Fruit fly (Drosophila melanogaster) whole organism, embryonic: ENCODE measurements around the gene CG34462.
A peak's percentile ranks its signal among the peaks of the same experiment; 100 is the strongest.

Source experiments
- Awh ChIP-seq: fragments of 200-800 bp; sonication (Bioruptor generic); IDR thresholded peaks from 2 replicates; pipeline ENCODE4, ENCODE4 v1.3.6; 2022; ENCODE audit warnings: missing biosample characterization, missing genetic modification characterization
- Bdp1 ChIP-seq: fragments of 200-800 bp; sonication (Bioruptor generic); optimal IDR thresholded peaks from 3 replicates; lab custom pipeline; 2016; ENCODE audit warnings: missing biosample characterization, missing genetic modification characterization
- CG10147 ChIP-seq: fragments of 200-800 bp; sonication (Bioruptor generic); optimal IDR thresholded peaks from 2 replicates; lab custom pipeline; 2019; ENCODE audit warnings: missing biosample characterization, mild to moderate bottlenecking, missing genetic modification characterization, moderate library complexity
- CG10274 ChIP-seq: fragments of 200-800 bp; sonication (Bioruptor generic); optimal IDR thresholded peaks from 3 replicates; lab custom pipeline; 2017; ENCODE audit warnings: missing biosample characterization, mild to moderate bottlenecking, missing genetic modification characterization
- CG10321 ChIP-seq: fragments of 200-800 bp; sonication (Bioruptor generic); IDR thresholded peaks from 2 replicates; pipeline ENCODE4 v1.3.6; 2022; ENCODE audit warnings: missing biosample characterization, missing genetic modification characterization
- CG10979 ChIP-seq: fragments of 200-800 bp; sonication (Bioruptor generic); optimal IDR thresholded peaks from 2 replicates; lab custom pipeline; 2018; ENCODE audit warnings: missing biosample characterization, mild to moderate bottlenecking, missing genetic modification characterization, moderate library complexity
- CG11504 ChIP-seq: fragments of 200-800 bp; sonication (Bioruptor generic); optimal IDR thresholded peaks from 3 replicates; lab custom pipeline; 2019; ENCODE audit warnings: missing biosample characterization, mild to moderate bottlenecking, missing genetic modification characterization, moderate library complexity
- CG12391 ChIP-seq: fragments of 200-800 bp; sonication (Bioruptor generic); optimal IDR thresholded peaks from 3 replicates; lab custom pipeline; 2018; ENCODE audit warnings: missing biosample characterization, mild to moderate bottlenecking, missing genetic modification characterization, moderate library complexity
- CG12659 ChIP-seq: fragments of 200-800 bp; sonication (Bioruptor generic); optimal IDR thresholded peaks from 3 replicates; lab custom pipeline; 2017; ENCODE audit warnings: mild to moderate bottlenecking, missing biosample characterization, missing genetic modification reagents, missing genetic modification characterization
- CG14965 ChIP-seq: fragments of 200-800 bp; sonication (Bioruptor generic); optimal IDR thresholded peaks from 2 replicates; lab custom pipeline; 2016; ENCODE audit warnings: missing biosample characterization, missing genetic modification characterization, borderline replicate concordance
- CG1647 ChIP-seq: fragments of 200-800 bp; sonication (Bioruptor generic); optimal IDR thresholded peaks from 3 replicates; lab custom pipeline; 2016; ENCODE audit warnings: missing biosample characterization, missing genetic modification characterization
- CG17568 ChIP-seq: fragments of 200-800 bp; sonication (Bioruptor generic); optimal IDR thresholded peaks from 2 replicates; lab custom pipeline; 2018; ENCODE audit warnings: missing biosample characterization, mild to moderate bottlenecking, missing genetic modification characterization, moderate library complexity
- CG18619 ChIP-seq: fragments of 200-800 bp; sonication (Bioruptor generic); optimal IDR thresholded peaks from 3 replicates; lab custom pipeline; 2017; ENCODE audit warnings: missing biosample characterization, mild to moderate bottlenecking, missing genetic modification characterization
- CG2120 ChIP-seq: fragments of 200-800 bp; sonication (Bioruptor generic); optimal IDR thresholded peaks from 3 replicates; lab custom pipeline; 2016; ENCODE audit warnings: missing biosample characterization, missing genetic modification characterization
- CG4360 ChIP-seq: fragments of 200-800 bp; sonication (Bioruptor generic); IDR thresholded peaks from 2 replicates; pipeline ENCODE4 v1.3.6; 2022; ENCODE audit warnings: missing biosample characterization, missing genetic modification characterization
- CkIIα-i1 ChIP-seq: fragments of 200-800 bp; sonication (Bioruptor generic); IDR thresholded peaks from 2 replicates; pipeline ENCODE4 v1.3.6; 2022; ENCODE audit warnings: missing biosample characterization, missing genetic modification characterization
- D19A ChIP-seq: fragments of 200-800 bp; optimal IDR thresholded peaks from 3 replicates; lab custom pipeline; 2019; ENCODE audit warnings: missing biosample characterization, mild to moderate bottlenecking, missing genetic modification characterization, moderate library complexity
- Dbx ChIP-seq: fragments of 200-800 bp; sonication (Bioruptor generic); IDR thresholded peaks from 3 replicates; pipeline ENCODE4 v1.3.6; 2022; ENCODE audit warnings: missing biosample characterization, missing genetic modification characterization
- Dip3 ChIP-seq: fragments of 200-800 bp; sonication (Bioruptor generic); optimal IDR thresholded peaks from 3 replicates; lab custom pipeline; 2016; ENCODE audit warnings: missing biosample characterization, missing genetic modification characterization
- Gsc ChIP-seq: fragments of 200-800 bp; sonication (Bioruptor generic); IDR thresholded peaks from 2 replicates; pipeline ENCODE4 v1.3.6; 2022; ENCODE audit warnings: missing biosample characterization, missing genetic modification characterization
- Gug ChIP-seq: fragments of 200-800 bp; sonication (Bioruptor generic); IDR thresholded peaks from 4 replicates; pipeline ENCODE4 v1.3.6; 2022; ENCODE audit warnings: missing biosample characterization, missing genetic modification characterization
- H15 ChIP-seq: fragments of 200-800 bp; sonication (Bioruptor generic); IDR thresholded peaks from 3 replicates; pipeline ENCODE4 v1.3.6; 2022; ENCODE audit warnings: missing biosample characterization, missing genetic modification characterization
- H2.0 ChIP-seq: fragments of 200-800 bp; sonication (Bioruptor generic); IDR thresholded peaks from 2 replicates; pipeline ENCODE4 v1.3.6; 2022; ENCODE audit warnings: missing biosample characterization, missing genetic modification characterization
- Hand ChIP-seq: fragments of 200-800 bp; sonication (Bioruptor generic); optimal IDR thresholded peaks from 2 replicates; lab custom pipeline; 2017; ENCODE audit warnings: mild to moderate bottlenecking, missing biosample characterization, missing genetic modification reagents, missing genetic modification characterization
- MTF-1 ChIP-seq: fragments of 200-800 bp; sonication (Bioruptor generic); optimal IDR thresholded peaks from 2 replicates; lab custom pipeline; 2018; ENCODE audit warnings: missing biosample characterization, mild to moderate bottlenecking, missing genetic modification characterization, borderline replicate concordance
- Myb ChIP-seq: fragments of 200-800 bp; sonication (Bioruptor generic); optimal IDR thresholded peaks from 2 replicates; lab custom pipeline; 2016; ENCODE audit warnings: missing biosample characterization, missing genetic modification characterization
- Ravus ChIP-seq: fragments of 200-800 bp; sonication (Bioruptor generic); IDR thresholded peaks from 2 replicates; pipeline ENCODE4 v1.3.6; 2022; ENCODE audit warnings: missing biosample characterization, missing genetic modification characterization
- Rfx ChIP-seq: fragments of 200-800 bp; sonication (Bioruptor generic); IDR thresholded peaks from 2 replicates; pipeline ENCODE4 v1.3.6; 2022; ENCODE audit warnings: missing biosample characterization, missing genetic modification characterization
- Sox100B ChIP-seq: fragments of 200-800 bp; sonication (Bioruptor generic); optimal IDR thresholded peaks from 3 replicates; lab custom pipeline; 2018; ENCODE audit warnings: missing biosample characterization, mild to moderate bottlenecking, missing genetic modification characterization
- Vsx1 ChIP-seq: fragments of 200-800 bp; sonication (Bioruptor generic); optimal IDR thresholded peaks from 2 replicates; lab custom pipeline; 2017; ENCODE audit warnings: missing biosample characterization, mild to moderate bottlenecking, missing genetic modification characterization, missing genetic modification reagents
- al ChIP-seq: fragments of 200-800 bp; sonication (Bioruptor generic); IDR thresholded peaks from 2 replicates; pipeline ENCODE4 v1.3.6; 2022; ENCODE audit warnings: missing biosample characterization, missing genetic modification characterization
- ap ChIP-seq: fragments of 200-800 bp; sonication (Bioruptor generic); IDR thresholded peaks from 2 replicates; pipeline ENCODE4 v1.3.6; 2022; ENCODE audit warnings: missing biosample characterization, missing genetic modification characterization
- az2 ChIP-seq: fragments of 200-800 bp; sonication (Bioruptor generic); optimal IDR thresholded peaks from 3 replicates; lab custom pipeline; 2016; ENCODE audit warnings: missing biosample characterization, missing genetic modification characterization
- dati ChIP-seq: fragments of 200-800 bp; sonication (Bioruptor generic); IDR thresholded peaks from 2 replicates; pipeline ENCODE4 v1.3.6; 2022; ENCODE audit warnings: missing biosample characterization, missing genetic modification characterization
- disco-r ChIP-seq: fragments of 200-800 bp; sonication (Bioruptor generic); optimal IDR thresholded peaks from 2 replicates; lab custom pipeline; 2016; ENCODE audit warnings: missing biosample characterization, missing genetic modification characterization
- esg ChIP-seq: fragments of 200-800 bp; sonication (Bioruptor generic); conservative IDR thresholded peaks from 2 replicates; pipeline ENCODE4 v1.3.6; 2022; ENCODE audit warnings: missing biosample characterization, missing genetic modification characterization
- eve ChIP-seq, 2 experiments: fragments of >200 bp; optimal IDR thresholded peaks; 2 replicates each; lab custom pipeline; 2017; ENCODE audit warnings: missing biosample characterization in 2 of 2, missing genetic modification characterization in 2 of 2
- her ChIP-seq: fragments of 200-800 bp; sonication (Bioruptor generic); optimal IDR thresholded peaks from 2 replicates; lab custom pipeline; 2016; ENCODE audit warnings: missing biosample characterization, missing genetic modification characterization
- nau ChIP-seq: fragments of 200-800 bp; sonication (Bioruptor generic); optimal IDR thresholded peaks from 3 replicates; lab custom pipeline; 2017; ENCODE audit warnings: missing biosample characterization, mild to moderate bottlenecking, missing genetic modification characterization, missing genetic modification reagents
- nom ChIP-seq: fragments of 200-800 bp; sonication (Bioruptor generic); optimal IDR thresholded peaks from 2 replicates; lab custom pipeline; 2017; ENCODE audit warnings: missing biosample characterization, missing genetic modification characterization, mild to moderate bottlenecking, moderate library complexity, missing genetic modification reagents
- onecut ChIP-seq: fragments of 200-800 bp; sonication (Bioruptor generic); IDR thresholded peaks from 2 replicates; pipeline ENCODE4 v1.3.6; 2022; ENCODE audit warnings: missing biosample characterization, missing genetic modification characterization
- peb ChIP-seq: fragments of 200-800 bp; sonication (Bioruptor generic); IDR thresholded peaks from 2 replicates; pipeline ENCODE4 v1.3.6; 2022; ENCODE audit warnings: missing biosample characterization, missing genetic modification characterization
- pnt ChIP-seq: fragments of 200-800 bp; sonication (Bioruptor generic); optimal IDR thresholded peaks from 3 replicates; lab custom pipeline; 2016; ENCODE audit warnings: missing biosample characterization, missing genetic modification characterization
- ranshi ChIP-seq: fragments of 200-800 bp; sonication (Bioruptor generic); IDR thresholded peaks from 2 replicates; pipeline ENCODE4 v1.3.6; 2022; ENCODE audit warnings: missing biosample characterization, missing genetic modification characterization
- schlank ChIP-seq: fragments of 200-800 bp; sonication (Bioruptor generic); optimal IDR thresholded peaks from 2 replicates; lab custom pipeline; 2018; ENCODE audit warnings: missing biosample characterization, mild to moderate bottlenecking, missing genetic modification characterization
- slbo ChIP-seq: fragments of 200-800 bp; sonication (Bioruptor generic); IDR thresholded peaks from 2 replicates; pipeline ENCODE4 v1.3.6; 2022; ENCODE audit warnings: missing biosample characterization, missing genetic modification characterization
- so ChIP-seq: fragments of 200-800 bp; sonication (Bioruptor generic); IDR thresholded peaks from 3 replicates; pipeline ENCODE4 v1.3.6; 2022; ENCODE audit warnings: missing biosample characterization, missing genetic modification characterization
- trem ChIP-seq: fragments of 200-800 bp; optimal IDR thresholded peaks from 3 replicates; lab custom pipeline; 2019; ENCODE audit warnings: missing biosample characterization, mild to moderate bottlenecking, missing genetic modification characterization, moderate library complexity
- ttk ChIP-seq: fragments of 200-800 bp; sonication (Bioruptor generic); IDR thresholded peaks from 2 replicates; pipeline ENCODE4 v2.1.2; 2022; ENCODE audit warnings: missing biosample characterization, missing genetic modification characterization
- usp ChIP-seq: fragments of >200 bp; optimal IDR thresholded peaks from 2 replicates; lab custom pipeline; 2017; ENCODE audit warnings: missing biosample characterization, missing genetic modification characterization

The CG34462 gene

dm6 chr3L:8289336-8290258 lies 38.8 kb upstream of the CG34462 start, which contains the start of gene cert (continued):
- peak; percentile 22 for TF ChIP-seq Dip3 (GFP tag; lab: Kevin White, UChicago)
- TF ChIP-seq trem (tag; lab: Kevin White, UChicago): peak; percentile 60
- TF ChIP-seq H2.0 (GFP tag; lab: Robert Waterston, UW): no peak
- no peak for TF ChIP-seq ttk (GFP tag; lab: Robert Waterston, UW)
- no peak for TF ChIP-seq Ravus (GFP tag; lab: Robert Waterston, UW)
- peak; percentile 54; the same call in 1 of the 2 replicates for TF ChIP-seq slbo (GFP tag; lab: Robert Waterston, UW)
- TF ChIP-seq Bdp1 (GFP tag; lab: Kevin White, UChicago): peak; percentile 52
- no peak for TF ChIP-seq al (GFP tag; lab: Robert Waterston, UW)
- TF ChIP-seq usp (GFP tag; lab: Kevin White, UChicago): no peak
- no peak for TF ChIP-seq CkIIα-i1 (GFP tag; lab: Robert Waterston, UW)
- no peak for TF ChIP-seq disco-r (GFP tag; lab: Kevin White, UChicago)
- TF ChIP-seq D19A (tag; lab: Kevin White, UChicago): no peak
- no peak for TF ChIP-seq her (GFP tag; lab: Kevin White, UChicago)
- peak; percentile 96 for TF ChIP-seq Myb
- TF ChIP-seq CG12391 (tag; lab: Kevin White, UChicago): peak; percentile 36
- no peak for TF ChIP-seq CG4360 (GFP tag; lab: Robert Waterston, UW)
- TF ChIP-seq H15 (GFP tag; lab: Robert Waterston, UW): no peak
- TF ChIP-seq CG14965: no peak
- no peak for TF ChIP-seq CG11504
- TF ChIP-seq Vsx1 (GFP tag; lab: Kevin White, UChicago): no peak
- TF ChIP-seq CG17568 (GFP tag; lab: Kevin White, UChicago): peak; percentile 33
- no peak for TF ChIP-seq Gug (GFP tag; lab: Robert Waterston, UW)
- no peak for TF ChIP-seq az2 (GFP tag; lab: Kevin White, UChicago)
- TF ChIP-seq CG10274 (GFP tag; lab: Kevin White, UChicago): no peak
- TF ChIP-seq CG10321 (GFP tag; lab: Robert Waterston, UW): no peak
- no peak for TF ChIP-seq so (GFP tag; lab: Robert Waterston, UW)
- no peak for TF ChIP-seq esg (GFP tag; lab: Robert Waterston, UW)
- 0 out of 2 replicates have a peak, but pooled peaks have one; percentile 30 for TF ChIP-seq Rfx (GFP tag; lab: Robert Waterston, UW)
- TF ChIP-seq CG10147 (GFP tag; lab: Kevin White, UChicago): no peak
- peak; percentile 18 for TF ChIP-seq Hand
- peak; percentile 26 for TF ChIP-seq nom (GFP tag; lab: Kevin White, UChicago)
- no peak for TF ChIP-seq CG10979 (tag; lab: Kevin White, UChicago)
- no peak for TF ChIP-seq ap (GFP tag; lab: Robert Waterston, UW)
- peak; percentile 69 for TF ChIP-seq CG12659
- no peak for TF ChIP-seq pnt (GFP tag; lab: Kevin White, UChicago)
- peak; percentile 29 for TF ChIP-seq nau (GFP tag; lab: Kevin White, UChicago)
- TF ChIP-seq peb (GFP tag; lab: Robert Waterston, UW): no peak
- 0 out of 2 replicates have a peak, but pooled peaks have one; percentile 25 for TF ChIP-seq Awh (GFP tag; lab: Robert Waterston, UW)
- TF ChIP-seq CG18619 (GFP tag; lab: Kevin White, UChicago): peak; percentile 11
- TF ChIP-seq CG1647 (GFP tag; lab: Kevin White, UChicago): no peak
- no peak for TF ChIP-seq eve (GFP tag; optimal IDR thresholded peaks at IDR 0.05; lab: Kevin White, UChicago)
- TF ChIP-seq Gsc (GFP tag; lab: Robert Waterston, UW): no peak
- peak; percentile 2 for TF ChIP-seq Sox100B (GFP tag; lab: Kevin White, UChicago)
- TF ChIP-seq ranshi (GFP tag; lab: Robert Waterston, UW): no peak
- peak; percentile 36; the same call in 1 of the 3 replicates for TF ChIP-seq Dbx (GFP tag; lab: Robert Waterston, UW)
- TF ChIP-seq CG2120 (GFP tag; lab: Kevin White, UChicago): peak; percentile 60
- TF ChIP-seq MTF-1 (GFP tag; lab: Kevin White, UChicago): no peak
- TF ChIP-seq onecut (GFP tag; lab: Robert Waterston, UW): no peak
- no peak for TF ChIP-seq dati (GFP tag; lab: Robert Waterston, UW)
- TF ChIP-seq schlank (tag; lab: Kevin White, UChicago): no peak
